Worm (Caenorhabditis elegans) whole organism, L2 larva: Measurements from ENCODE around the gene btb-7.

Source experiments
- blmp-1 ChIP-seq: sonication (generic microtip); optimal IDR thresholded peaks from 2 replicates; lab custom pipeline; 2017; ENCODE audit warnings: missing genetic modification characterization, mild to moderate bottlenecking, missing compliant biosample characterization, antibody characterized with exemption, moderate library complexity; ENCODE audit not compliant: insufficient read depth
- elt-1 ChIP-seq: fragments of 150-350 bp; optimal IDR thresholded peaks from 2 replicates; lab custom pipeline; 2014; ENCODE audit warnings: missing biosample characterization, missing genetic modification characterization
- elt-3 ChIP-seq: sonication (generic microtip); optimal IDR thresholded peaks from 2 replicates; lab custom pipeline; 2017; ENCODE audit warnings: missing biosample characterization, missing genetic modification characterization

DNA sequence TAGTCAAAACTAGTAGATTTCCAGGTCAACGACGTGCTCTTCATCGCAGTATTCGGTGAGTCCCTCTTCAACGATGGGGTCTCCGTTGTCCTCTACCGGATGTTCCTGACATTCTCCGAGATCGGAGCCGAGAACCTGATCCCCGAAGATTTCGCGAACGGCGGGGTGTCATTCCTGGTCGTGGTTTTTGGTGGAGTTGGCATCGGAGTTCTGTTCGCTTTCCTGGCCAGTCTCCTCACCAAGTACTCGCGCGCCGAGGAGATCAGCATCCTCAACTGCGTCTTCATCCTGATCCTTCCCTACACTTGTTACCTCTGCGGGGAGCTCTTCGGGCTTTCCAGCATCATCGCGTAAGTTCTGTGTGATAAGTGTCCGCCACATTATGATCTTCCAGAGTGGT lies 40.4 kb upstream of the btb-7 start:
- TF ChIP-seq blmp-1 (tag; lab: Kevin White, UChicago) (no peak), elt-1 (tag; lab: Kevin White, UChicago) (no peak), elt-3 (no peak)
